Worm (Caenorhabditis elegans) whole organism, late embryonic: ENCODE data around the gene ZK856.18.

Experiments used
- C08G9.2 ChIP-seq: sonication (generic microtip); optimal IDR thresholded peaks from 2 replicates; lab custom pipeline; 2016; ENCODE audit warnings: mild to moderate bottlenecking, missing genetic modification characterization, moderate library complexity, missing compliant biosample characterization
- ama-1 ChIP-seq: fragments of 150-350 bp; optimal IDR thresholded peaks from 2 replicates; lab custom pipeline; 2014
- ceh-2 ChIP-seq: sonication (generic microtip); optimal IDR thresholded peaks from 2 replicates; lab custom pipeline; 2016; ENCODE audit warnings: missing genotype, missing genetic modification characterization, missing compliant biosample characterization
- ceh-9 ChIP-seq: sonication (generic microtip); optimal IDR thresholded peaks from 2 replicates; lab custom pipeline; 2016; ENCODE audit warnings: mild to moderate bottlenecking, missing genetic modification characterization, inconsistent platforms, missing compliant biosample characterization
- che-1 ChIP-seq: sonication (generic microtip); optimal IDR thresholded peaks from 2 replicates; lab custom pipeline; 2016; ENCODE audit warnings: mild to moderate bottlenecking, missing genetic modification characterization, missing compliant biosample characterization
- unc-86 ChIP-seq: sonication (generic microtip); optimal IDR thresholded peaks from 2 replicates; lab custom pipeline; 2016; ENCODE audit warnings: missing genetic modification characterization, missing compliant biosample characterization

- no peak for TF ChIP-seq unc-86
- no peak for TF ChIP-seq ama-1 (lab: Kevin White, UChicago)
- no peak for TF ChIP-seq che-1 (tag; lab: Kevin White, UChicago)
- TF ChIP-seq ceh-9 (tag; lab: Kevin White, UChicago): no peak
- TF ChIP-seq ceh-2 (tag; lab: Kevin White, UChicago): no peak
- TF ChIP-seq C08G9.2 (tag; lab: Kevin White, UChicago): no peak
These were observed 19.4 kb downstream of the ZK856.18 start, which contains the start of gene C51E3.6 for ce11 chrV:10166368-10166767.
